Worm (Caenorhabditis elegans) whole organism, L1 larva: Measurements from ENCODE around the gene C06H2.7.

Experiments used
- alr-1 ChIP-seq: fragments of 200-800 bp; sonication (Bioruptor generic); optimal IDR thresholded peaks from 2 replicates; lab custom pipeline; 2018; ENCODE audit warnings: borderline replicate concordance, mild to moderate bottlenecking, missing genetic modification characterization, missing compliant biosample characterization
- ama-1 ChIP-seq: fragments of 150-350 bp; optimal IDR thresholded peaks from 2 replicates; lab custom pipeline; 2014
- blmp-1 ChIP-seq: fragments of 150-350 bp; optimal IDR thresholded peaks from 2 replicates; lab custom pipeline; 2014; ENCODE audit warnings: missing biosample characterization, missing genetic modification characterization
- ceh-63 ChIP-seq: fragments of 200-800 bp; sonication (Bioruptor generic); optimal IDR thresholded peaks from 2 replicates; lab custom pipeline; 2018; ENCODE audit warnings: mild to moderate bottlenecking, missing genetic modification characterization, missing compliant biosample characterization
- ces-1 ChIP-seq: fragments of 150-350 bp; optimal IDR thresholded peaks from 2 replicates; lab custom pipeline; 2014; ENCODE audit warnings: missing biosample characterization, missing genetic modification reagents, missing genetic modification characterization
- dsc-1 ChIP-seq: sonication (generic microtip); optimal IDR thresholded peaks from 2 replicates; lab custom pipeline; 2016; ENCODE audit warnings: mild to moderate bottlenecking, missing genetic modification characterization, missing compliant biosample characterization
- efl-1 ChIP-seq, 4 experiments: fragments of 150-350 bp; optimal IDR thresholded peaks in 3 of 4; peaks in 1 of 4; 1 replicate in 1 of 4; 2 replicates in 3 of 4; lab custom pipeline; 2014; ENCODE audit warnings: missing biosample characterization in 2 of 4, missing genetic modification characterization in 2 of 4, missing genetic modification reagents in 2 of 4
- efl-3 ChIP-seq: fragments of 200-800 bp; sonication (Bioruptor generic); optimal IDR thresholded peaks from 2 replicates; lab custom pipeline; 2018; ENCODE audit warnings: mild to moderate bottlenecking, missing genetic modification characterization, missing compliant biosample characterization
- egl-27 ChIP-seq, 2 experiments: fragments of 150-350 bp in 1 of 2; sonication (generic microtip); optimal IDR thresholded peaks; 3 replicates each; lab custom pipeline; 2017 to 2018; ENCODE audit warnings: missing biosample characterization in 2 of 2, missing genetic modification characterization in 2 of 2, missing genetic modification reagents in 2 of 2
- elt-3 ChIP-seq, 6 experiments: fragments of 150-350 bp in 1 of 6; sonication (generic microtip); optimal IDR thresholded peaks; 2 replicates each; lab custom pipeline; 2017 to 2018; ENCODE audit warnings: missing biosample characterization in 6 of 6, missing genetic modification characterization in 6 of 6, inconsistent platforms in 1 of 6
- fkh-4 ChIP-seq: sonication (generic microtip); optimal IDR thresholded peaks from 2 replicates; lab custom pipeline; 2016; ENCODE audit warnings: missing compliant biosample characterization, missing genetic modification characterization, borderline replicate concordance
- fkh-8 ChIP-seq: sonication (generic microtip); optimal IDR thresholded peaks from 2 replicates; lab custom pipeline; 2016; ENCODE audit warnings: mild to moderate bottlenecking, missing genetic modification characterization, missing compliant biosample characterization
- hlh-4 ChIP-seq: sonication (generic microtip); optimal IDR thresholded peaks from 2 replicates; lab custom pipeline; 2016; ENCODE audit warnings: mild to moderate bottlenecking, missing genetic modification characterization, missing compliant biosample characterization
- isw-1 ChIP-seq: fragments of 200-800 bp; sonication (Bioruptor generic); IDR thresholded peaks from 2 replicates; pipeline ENCODE4 v1.3.6; 2022; ENCODE audit warnings: missing genetic modification characterization, missing compliant biosample characterization
- lin-13 ChIP-seq: fragments of 150-350 bp; optimal IDR thresholded peaks from 2 replicates; lab custom pipeline; 2014; ENCODE audit warnings: missing biosample characterization, missing genetic modification reagents, missing genetic modification characterization
- lin-14 ChIP-seq: fragments of 200-800 bp; sonication (Bioruptor generic); optimal IDR thresholded peaks from 2 replicates; lab custom pipeline; 2018; ENCODE audit warnings: mild to moderate bottlenecking, missing genetic modification characterization, moderate library complexity, missing compliant biosample characterization
- lin-35 ChIP-seq, 2 experiments: fragments of 150-350 bp; optimal IDR thresholded peaks; 2 replicates each; lab custom pipeline; 2014; ENCODE audit warnings: missing biosample characterization in 2 of 2, missing genetic modification characterization in 2 of 2, missing genetic modification reagents in 2 of 2
- lsy-2 ChIP-seq, 2 experiments: fragments of 150-350 bp; optimal IDR thresholded peaks; 2 replicates each; lab custom pipeline; 2014; ENCODE audit warnings: missing biosample characterization in 2 of 2, missing genetic modification characterization in 2 of 2
- mab-9 ChIP-seq: fragments of 200-800 bp; sonication (Bioruptor generic); IDR thresholded peaks from 2 replicates; pipeline ENCODE4 v1.3.6; 2022; ENCODE audit warnings: missing genetic modification reagents, missing genetic modification characterization, missing compliant biosample characterization
- mdl-1 ChIP-seq, 2 experiments: fragments of 150-350 bp; optimal IDR thresholded peaks; 2 replicates each; lab custom pipeline; 2014 to 2017; ENCODE audit warnings: missing biosample characterization in 2 of 2, missing genetic modification characterization in 2 of 2, inconsistent platforms in 1 of 2
- mep-1 ChIP-seq: fragments of 150-350 bp; optimal IDR thresholded peaks from 2 replicates; lab custom pipeline; 2014; ENCODE audit warnings: missing biosample characterization, missing genetic modification characterization
- nhr-11 ChIP-seq: fragments of 150-350 bp; optimal IDR thresholded peaks from 2 replicates; lab custom pipeline; 2014; ENCODE audit warnings: missing biosample characterization, missing genetic modification characterization
- nhr-12 ChIP-seq: sonication (generic microtip); optimal IDR thresholded peaks from 2 replicates; lab custom pipeline; 2017; ENCODE audit warnings: missing biosample characterization, missing genetic modification characterization
- nhr-19 ChIP-seq: fragments of 200-800 bp; sonication (Bioruptor generic); conservative IDR thresholded peaks from 2 replicates; pipeline ENCODE4 v1.3.6; 2022; ENCODE audit warnings: missing genetic modification characterization, missing compliant biosample characterization
- nhr-20 ChIP-seq: sonication (generic microtip); optimal IDR thresholded peaks from 2 replicates; lab custom pipeline; 2016; ENCODE audit warnings: mild to moderate bottlenecking, missing genetic modification characterization, missing compliant biosample characterization
- nhr-71 ChIP-seq: sonication (generic microtip); optimal IDR thresholded peaks from 2 replicates; lab custom pipeline; 2016; ENCODE audit warnings: mild to moderate bottlenecking, missing genetic modification characterization, moderate library complexity, missing compliant biosample characterization
- nhr-76 ChIP-seq: sonication (generic microtip); optimal IDR thresholded peaks from 2 replicates; lab custom pipeline; 2017; ENCODE audit warnings: missing biosample characterization, missing genetic modification characterization
- nhr-77 ChIP-seq: fragments of 150-350 bp; optimal IDR thresholded peaks from 2 replicates; lab custom pipeline; 2014; ENCODE audit warnings: missing biosample characterization, missing genetic modification characterization
- nhr-85 ChIP-seq: sonication (generic microtip); peaks from one replicate; lab custom pipeline; 2016; ENCODE audit warnings: missing genetic modification characterization, inconsistent platforms, missing compliant biosample characterization
- pax-3 ChIP-seq: fragments of 200-800 bp; sonication (Bioruptor generic); optimal IDR thresholded peaks from 2 replicates; lab custom pipeline; 2018; ENCODE audit warnings: mild to moderate bottlenecking, missing genetic modification characterization, moderate library complexity, missing compliant biosample characterization
- rnt-1 ChIP-seq: sonication (generic microtip); optimal IDR thresholded peaks from 2 replicates; lab custom pipeline; 2016; ENCODE audit warnings: mild to moderate bottlenecking, missing genetic modification characterization, moderate library complexity, missing compliant biosample characterization
- skn-1 ChIP-seq: fragments of 150-350 bp; optimal IDR thresholded peaks from 2 replicates; lab custom pipeline; 2014; ENCODE audit warnings: missing biosample characterization, missing genetic modification characterization
- snpc-4 ChIP-seq: fragments of 150-350 bp; optimal IDR thresholded peaks from 2 replicates; lab custom pipeline; 2014; ENCODE audit warnings: missing biosample characterization, missing genetic modification characterization
- snu-23 ChIP-seq: sonication (generic microtip); optimal IDR thresholded peaks from 2 replicates; lab custom pipeline; 2016; ENCODE audit warnings: missing genetic modification characterization, missing compliant biosample characterization
- sox-4 ChIP-seq: sonication (generic microtip); optimal IDR thresholded peaks from 2 replicates; lab custom pipeline; 2016; ENCODE audit warnings: missing genetic modification characterization, missing compliant biosample characterization
- swsn-7 ChIP-seq: sonication (generic microtip); optimal IDR thresholded peaks from 2 replicates; lab custom pipeline; 2016; ENCODE audit warnings: missing genetic modification characterization, missing compliant biosample characterization
- tbx-2 ChIP-seq: sonication (generic microtip); optimal IDR thresholded peaks from 2 replicates; lab custom pipeline; 2016; ENCODE audit warnings: missing genetic modification characterization, missing compliant biosample characterization
- unc-130 ChIP-seq: fragments of 150-350 bp; optimal IDR thresholded peaks from 2 replicates; lab custom pipeline; 2017; ENCODE audit warnings: missing biosample characterization, missing genetic modification characterization, inconsistent platforms
- unc-98 ChIP-seq: fragments of 200-800 bp; sonication (Bioruptor generic); IDR thresholded peaks from 2 replicates; pipeline ENCODE4 v1.3.6; 2022; ENCODE audit warnings: missing genetic modification characterization, missing compliant biosample characterization
- vab-15 ChIP-seq: sonication (generic microtip); optimal IDR thresholded peaks from 2 replicates; lab custom pipeline; 2017; ENCODE audit warnings: missing genotype, mild to moderate bottlenecking, missing genetic modification characterization, missing compliant biosample characterization
- zag-1 ChIP-seq: fragments of 150-350 bp; optimal IDR thresholded peaks from 2 replicates; lab custom pipeline; 2014; ENCODE audit warnings: missing biosample characterization, missing genetic modification characterization

C06H2.7 gene

DNA sequence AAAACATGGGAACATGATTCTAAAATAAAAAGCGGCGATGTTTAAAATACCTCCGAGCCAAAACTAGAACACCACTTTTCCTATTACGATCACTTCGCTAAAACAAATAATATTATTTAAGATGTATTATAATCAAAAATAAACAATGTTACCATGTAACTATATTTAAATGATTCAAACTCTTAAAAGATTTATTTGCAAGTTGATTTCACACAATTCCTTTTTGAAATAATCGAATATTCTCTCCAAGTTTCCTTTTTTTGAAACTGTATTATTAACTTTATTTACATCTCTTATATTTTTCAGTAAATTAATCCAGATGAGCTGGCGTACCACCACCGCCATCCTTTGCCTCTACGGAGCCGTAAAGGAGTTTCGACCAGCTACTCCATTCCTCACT, 3.4 kb downstream of the C06H2.7 start, which contains the start of gene folt-1:
TSS of gene folt-1 (plus strand) at position 301 of the 400 bp plus-strand sequence.
- TF ChIP-seq ces-1 (GFP tag; lab: Kevin White, UChicago) (no peak), unc-98 (GFP tag; lab: Robert Waterston, UW) (no peak), sox-4 (no peak), hlh-4 (no peak), tbx-2 (tag; lab: Kevin White, UChicago) (no peak), lin-35 (GFP tag; optimal IDR thresholded peaks at IDR 0.05; lab: Kevin White, UChicago) (no peak), zag-1 (tag; lab: Kevin White, UChicago) (no peak), efl-3 (GFP tag; lab: Kevin White, UChicago) (no peak), fkh-4 (no peak), nhr-19 (no peak), ceh-63 (GFP tag; lab: Kevin White, UChicago) (no peak), mab-9 (no peak), lin-13 (GFP tag; lab: Kevin White, UChicago) (no peak)

DNA sequence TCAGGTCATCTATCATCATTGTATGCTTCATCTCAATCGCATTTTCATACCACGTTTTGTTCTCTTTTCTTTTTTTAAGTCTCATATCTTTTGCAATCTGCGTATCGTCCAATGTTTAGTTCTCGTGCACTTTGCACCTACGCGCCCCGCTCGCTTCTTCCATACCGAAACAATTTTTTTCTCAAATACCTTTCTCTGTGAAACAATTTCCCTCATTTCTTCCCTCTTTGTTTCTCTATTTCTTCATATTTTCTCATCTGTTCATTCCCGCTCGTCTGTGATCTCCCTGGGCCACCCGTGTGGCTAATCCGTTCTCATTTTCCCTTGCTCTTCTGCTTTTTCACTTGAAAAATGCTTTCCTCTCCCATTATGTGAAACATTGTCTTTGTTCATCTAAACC, 4.3 kb downstream of the C06H2.7 start:
- TF ChIP-seq mdl-1 (tag; optimal IDR thresholded peaks at IDR 0.05; lab: Kevin White, UChicago) (peak in 1 of 2 experiments; percentile 15), nhr-20 (tag; lab: Kevin White, UChicago) (peak; percentile 44), isw-1 (GFP tag; lab: Robert Waterston, UW) (no peak), vab-15 (tag; lab: Kevin White, UChicago) (no peak), swsn-7 (tag; lab: Kevin White, UChicago) (peak; percentile 16), tbx-2 (tag; lab: Kevin White, UChicago) (peak; percentile 32), nhr-11 (tag; lab: Kevin White, UChicago) (no peak), mep-1 (tag; lab: Kevin White, UChicago) (peak; percentile 25), fkh-8 (peak; percentile 6), snu-23 (GFP tag; lab: Kevin White, UChicago) (peak; percentile 13), blmp-1 (tag; lab: Kevin White, UChicago) (peak; percentile 22), nhr-71 (tag; lab: Kevin White, UChicago) (peak; percentile 48), nhr-85 (tag; lab: Kevin White, UChicago) (peak; percentile 3), efl-1 (optimal IDR thresholded peaks at IDR 0.05; lab: Kevin White, UChicago) (peak in 1 of 2 experiments; percentile 25), efl-1 (GFP tag; optimal IDR thresholded peaks at IDR 0.05 in 1 of 2; lab: Kevin White, UChicago) (no peak), egl-27 (tag; optimal IDR thresholded peaks at IDR 0.05; lab: Kevin White, UChicago) (no peak), nhr-12 (tag; lab: Kevin White, UChicago) (no peak), lin-35 (GFP tag; optimal IDR thresholded peaks at IDR 0.05; lab: Kevin White, UChicago) (peak in 1 of 2 experiments; percentile 6), nhr-19 (no peak), dsc-1 (peak; percentile 50), nhr-77 (tag; lab: Kevin White, UChicago) (no peak), lin-14 (GFP tag; lab: Kevin White, UChicago) (peak; percentile 84), rnt-1 (tag; lab: Kevin White, UChicago) (peak; percentile 41), lsy-2 (tag; optimal IDR thresholded peaks at IDR 0.05; lab: Kevin White, UChicago) (peak in 1 of 2 experiments; percentile 47), snpc-4 (tag; lab: Kevin White, UChicago) (no peak), skn-1 (no peak), nhr-76 (tag; lab: Kevin White, UChicago) (no peak)

ce11 chrV:11134296-11134695, 10.3 kb downstream of the C06H2.7 start, which contains the start of gene glb-3:
Gene glb-3 (plus strand): TSS chrV:11134596.
- TF ChIP-seq vab-15 (tag; lab: Kevin White, UChicago) (no peak), pax-3 (tag; lab: Kevin White, UChicago) (no peak), ces-1 (GFP tag; lab: Kevin White, UChicago) (no peak), unc-130 (tag; lab: Kevin White, UChicago) (no peak), tbx-2 (tag; lab: Kevin White, UChicago) (no peak), alr-1 (tag; lab: Kevin White, UChicago) (no peak), ama-1 (no peak), efl-1 (optimal IDR thresholded peaks at IDR 0.05; lab: Kevin White, UChicago) (no peak), efl-1 (GFP tag; optimal IDR thresholded peaks at IDR 0.05 in 1 of 2; lab: Kevin White, UChicago) (no peak), elt-3 (tag; optimal IDR thresholded peaks at IDR 0.05; lab: Kevin White, UChicago) (no peak)
